Fruit fly (Drosophila melanogaster): ENCODE measurements around the gene CG33189.

The CG33189 gene

DNA sequence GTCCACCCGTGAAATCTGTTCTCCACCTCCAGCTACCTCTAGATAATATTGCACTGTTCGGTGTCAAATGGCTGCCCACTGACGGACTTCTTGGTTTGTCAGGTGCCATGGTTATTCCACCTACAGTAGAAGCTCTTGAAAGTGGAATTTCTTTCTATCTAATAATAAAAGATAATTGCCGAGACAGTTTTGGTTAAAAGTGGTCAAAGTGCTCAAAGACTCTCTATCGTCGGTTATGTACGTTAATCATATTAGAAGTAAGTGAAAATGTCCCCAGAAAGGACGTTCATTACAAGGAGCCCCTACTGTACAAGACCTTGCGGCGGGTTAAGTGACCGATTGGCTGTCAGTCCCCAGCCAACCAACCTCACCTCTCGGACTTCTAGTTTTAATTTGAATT, 36.4 kb downstream of the CG33189 start (continued):
- TF ChIP-seq CG10209 (GFP tag; optimal IDR thresholded peaks at IDR 0.05) (peak; percentile 54), da (GFP tag; optimal IDR thresholded peaks at IDR 0.05) (no peak), CG11093 (GFP tag; IDR thresholded peaks at IDR 0.05) (0 out of 3 replicates have a peak, but pooled peaks have one; percentile 24), crc (GFP tag; optimal IDR thresholded peaks at IDR 0.05) (no peak), kni (GFP tag; optimal IDR thresholded peaks at IDR 0.05) (peak; percentile 7), CG15696 (tag; optimal IDR thresholded peaks at IDR 0.05) (no peak), D (optimal IDR thresholded peaks at IDR 0.05) (no peak), D (GFP tag; optimal IDR thresholded peaks at IDR 0.05) (no peak), org-1 (GFP tag; optimal IDR thresholded peaks at IDR 0.05) (peak; percentile 36), Lim3 (GFP tag; IDR thresholded peaks at IDR 0.05) (no peak), Hr51 (GFP tag; optimal IDR thresholded peaks at IDR 0.05) (peak; percentile 10 to 65), Sin3A (optimal IDR thresholded peaks at IDR 0.05) (no peak), Xrp1 (GFP tag; IDR thresholded peaks at IDR 0.05) (peak; percentile 44), CG11456 (GFP tag; IDR thresholded peaks at IDR 0.05) (peak; percentile 72; the same call in 1 of the 3 replicates), sd (tag; optimal IDR thresholded peaks at IDR 0.05) (peak; percentile 8), sisA (GFP tag; IDR thresholded peaks at IDR 0.05) (peak; percentile 54), Elba2 (GFP tag; optimal IDR thresholded peaks at IDR 0.05) (no peak), shn (GFP tag; optimal IDR thresholded peaks at IDR 0.05) (peak; percentile 4), CG31441 (GFP tag; IDR thresholded peaks at IDR 0.05) (peak; percentile 46; the same call in 1 of the 2 replicates), CG12155 (GFP tag; optimal IDR thresholded peaks at IDR 0.05) (no peak), tll (GFP tag; optimal IDR thresholded peaks at IDR 0.05) (no peak), Antp (GFP tag; optimal IDR thresholded peaks at IDR 0.05) (peak; percentile 58), CG14667 (GFP tag; IDR thresholded peaks at IDR 0.05) (0 out of 2 replicates have a peak, but pooled peaks have one; percentile 27), fd102C (GFP tag; optimal IDR thresholded peaks at IDR 0.05) (no peak), ATbp (GFP tag; optimal IDR thresholded peaks at IDR 0.05) (peak; percentile 61), trem (tag; optimal IDR thresholded peaks at IDR 0.05) (no peak), CG4854 (GFP tag; optimal IDR thresholded peaks at IDR 0.05) (peak; percentile 12), CoRest (tag; optimal IDR thresholded peaks at IDR 0.05) (peak; percentile 52), ssp (GFP tag; IDR thresholded peaks at IDR 0.05) (no peak), Doc3 (GFP tag; IDR thresholded peaks at IDR 0.05; ENCODE audit: partially characterized antibody) (no peak), TFAM (GFP tag; optimal IDR thresholded peaks at IDR 0.05) (no peak), CG17612 (GFP tag; IDR thresholded peaks at IDR 0.05) (no peak), stc (GFP tag; IDR thresholded peaks at IDR 0.05) (peak; percentile 40), pfk (GFP tag; optimal IDR thresholded peaks at IDR 0.05) (no peak), CG7745 (tag; optimal IDR thresholded peaks at IDR 0.05) (no peak), nmo (GFP tag; optimal IDR thresholded peaks at IDR 0.05) (no peak), CG42726 (GFP tag; IDR thresholded peaks at IDR 0.05; ENCODE audit: partially characterized antibody) (no peak), ham (GFP tag; IDR thresholded peaks at IDR 0.05) (no peak), CHES-1-like (GFP tag; optimal IDR thresholded peaks at IDR 0.05) (no peak), Six4 (GFP tag; optimal IDR thresholded peaks at IDR 0.05) (no peak), Fer3 (tag; optimal IDR thresholded peaks at IDR 0.05) (no peak), kay (GFP tag; optimal IDR thresholded peaks at IDR 0.05) (no peak), vnd (GFP tag; IDR thresholded peaks at IDR 0.05; ENCODE audit: partially characterized antibody) (no peak), CG17829 (tag; optimal IDR thresholded peaks at IDR 0.05) (peak; percentile 37), sug (tag; optimal IDR thresholded peaks at IDR 0.05) (peak; percentile 50), Atf6 (GFP tag; IDR thresholded peaks at IDR 0.05) (peak; percentile 34; the same call in 1 of the 2 replicates), CG4730 (GFP tag; IDR thresholded peaks at IDR 0.05) (0 out of 2 replicates have a peak, but pooled peaks have one; percentile 29), hb (GFP tag; IDR thresholded peaks at IDR 0.05; ENCODE audit: partially characterized antibody) (no peak), CG31365 (tag; optimal IDR thresholded peaks at IDR 0.05) (no peak), CG12744 (GFP tag; optimal IDR thresholded peaks at IDR 0.05) (no peak), CG16813 (GFP tag; IDR thresholded peaks at IDR 0.05; ENCODE audit: partially characterized antibody) (no peak)

Measured in whole organism, embryonic.